Worm (Caenorhabditis elegans) whole organism, L2 larva: ENCODE measurements around the gene smrd-1.
"Not testable (repeated sequence)": the region's sequence is repeated elsewhere in the genome, so short reads cannot be mapped to it uniquely, and the experiment has no call there.

ENCODE experiments used
- C34F6.9 ChIP-seq: fragments of 150-350 bp; optimal IDR thresholded peaks from 2 replicates; lab custom pipeline; 2014; ENCODE audit warnings: missing biosample characterization, missing genetic modification characterization
- F13H6.1 ChIP-seq: sonication (generic microtip); optimal IDR thresholded peaks from 2 replicates; lab custom pipeline; 2016; ENCODE audit warnings: missing genetic modification characterization, missing compliant biosample characterization
- R02D3.7 ChIP-seq: fragments of 150-350 bp; optimal IDR thresholded peaks from 2 replicates; lab custom pipeline; 2014; ENCODE audit warnings: missing biosample characterization, missing genetic modification characterization
- Y55F3AM.14 ChIP-seq: fragments of 200-800 bp; sonication (Bioruptor generic); optimal IDR thresholded peaks from 2 replicates; lab custom pipeline; 2018; ENCODE audit warnings: mild to moderate bottlenecking, missing genetic modification characterization, missing compliant biosample characterization
- ZK546.5 ChIP-seq: sonication (generic microtip); optimal IDR thresholded peaks from 2 replicates; lab custom pipeline; 2017; ENCODE audit warnings: missing biosample characterization, missing genetic modification characterization
- ceh-82 ChIP-seq: fragments of 150-350 bp; optimal IDR thresholded peaks from 2 replicates; lab custom pipeline; 2014; ENCODE audit warnings: missing biosample characterization, missing genetic modification characterization
- crh-2 ChIP-seq: sonication (generic microtip); optimal IDR thresholded peaks from 2 replicates; lab custom pipeline; 2017; ENCODE audit warnings: missing biosample characterization, missing genetic modification characterization
- egl-27 ChIP-seq: sonication (generic microtip); optimal IDR thresholded peaks from 3 replicates; lab custom pipeline; 2017; ENCODE audit warnings: missing biosample characterization, missing genetic modification reagents, missing genetic modification characterization
- elt-1 ChIP-seq: fragments of 150-350 bp; optimal IDR thresholded peaks from 2 replicates; lab custom pipeline; 2014; ENCODE audit warnings: missing biosample characterization, missing genetic modification characterization
- fos-1 ChIP-seq: fragments of 150-350 bp; optimal IDR thresholded peaks from 2 replicates; lab custom pipeline; 2014; ENCODE audit warnings: missing biosample characterization, missing genetic modification characterization
- gmeb-1 ChIP-seq: fragments of 150-350 bp; optimal IDR thresholded peaks from 2 replicates; lab custom pipeline; 2014; ENCODE audit warnings: missing biosample characterization, missing genetic modification characterization
- lin-11 ChIP-seq: fragments of 150-350 bp; sonication (generic microtip); optimal IDR thresholded peaks from 2 replicates; lab custom pipeline; 2014; ENCODE audit warnings: missing biosample characterization, missing genetic modification characterization, inconsistent platforms, mixed read lengths
- lin-13 ChIP-seq: fragments of 150-350 bp; optimal IDR thresholded peaks from 2 replicates; lab custom pipeline; 2014; ENCODE audit warnings: missing biosample characterization, missing genetic modification reagents, missing genetic modification characterization
- lsy-2 ChIP-seq, 2 experiments: fragments of 150-350 bp in 1 of 2; sonication (generic microtip) in 1 of 2; optimal IDR thresholded peaks; 2 replicates each; lab custom pipeline; 2014 to 2017; ENCODE audit warnings: missing biosample characterization in 2 of 2, missing genetic modification characterization in 2 of 2
- mdl-1 ChIP-seq, 2 experiments: fragments of 150-350 bp in 1 of 2; sonication (generic microtip) in 1 of 2; optimal IDR thresholded peaks; 2 replicates each; lab custom pipeline; 2017; ENCODE audit warnings: missing biosample characterization in 2 of 2, missing genetic modification characterization in 2 of 2
- nhr-10 ChIP-seq: sonication (generic microtip); optimal IDR thresholded peaks from 2 replicates; lab custom pipeline; 2017; ENCODE audit warnings: missing biosample characterization, missing genetic modification characterization
- nhr-11 ChIP-seq: fragments of 150-350 bp; optimal IDR thresholded peaks from 2 replicates; lab custom pipeline; 2014; ENCODE audit warnings: missing biosample characterization, missing genetic modification characterization
- nhr-12 ChIP-seq: fragments of 150-350 bp; optimal IDR thresholded peaks from 2 replicates; lab custom pipeline; 2014; ENCODE audit warnings: missing biosample characterization, missing genetic modification characterization
- nhr-129 ChIP-seq: fragments of 150-350 bp; optimal IDR thresholded peaks from 2 replicates; lab custom pipeline; 2014; ENCODE audit warnings: missing biosample characterization, missing genetic modification characterization
- nhr-21 ChIP-seq: fragments of 150-350 bp; optimal IDR thresholded peaks from 2 replicates; lab custom pipeline; 2014; ENCODE audit warnings: missing biosample characterization, missing genetic modification characterization
- nhr-23 ChIP-seq: fragments of 150-350 bp; optimal IDR thresholded peaks from 2 replicates; lab custom pipeline; 2014; ENCODE audit warnings: missing biosample characterization, missing genetic modification reagents, missing genetic modification characterization
- nhr-25 ChIP-seq: fragments of 150-350 bp; sonication (generic microtip); optimal IDR thresholded peaks from 3 replicates; lab custom pipeline; 2014; ENCODE audit warnings: missing biosample characterization, missing genetic modification characterization
- nhr-6 ChIP-seq: fragments of 150-350 bp; optimal IDR thresholded peaks from 2 replicates; lab custom pipeline; 2014; ENCODE audit warnings: missing biosample characterization, missing genetic modification characterization
- nhr-77 ChIP-seq: fragments of 150-350 bp; optimal IDR thresholded peaks from 2 replicates; lab custom pipeline; 2014; ENCODE audit warnings: missing biosample characterization, missing genetic modification characterization
- peb-1 ChIP-seq: fragments of 150-350 bp; optimal IDR thresholded peaks from 2 replicates; lab custom pipeline; 2014; ENCODE audit warnings: missing biosample characterization, missing genetic modification characterization
- skn-1 ChIP-seq: sonication (generic microtip); optimal IDR thresholded peaks from 2 replicates; lab custom pipeline; 2017; ENCODE audit warnings: missing biosample characterization, missing genetic modification characterization
- sma-9 ChIP-seq, 2 experiments: fragments of 150-350 bp in 1 of 2; sonication (generic microtip) in 1 of 2; optimal IDR thresholded peaks; 2 replicates each; lab custom pipeline; 2014 to 2016; ENCODE audit warnings: missing genetic modification characterization in 2 of 2, mild to moderate bottlenecking in 1 of 2, missing biosample characterization in 1 of 2, missing compliant biosample characterization in 1 of 2, missing genetic modification reagents in 1 of 2, moderate library complexity in 1 of 2
- snpc-4 ChIP-seq: fragments of 150-350 bp; optimal IDR thresholded peaks from 2 replicates; lab custom pipeline; 2014; ENCODE audit warnings: missing biosample characterization, missing genetic modification characterization
- unc-55 ChIP-seq: fragments of 150-350 bp; sonication (generic microtip); optimal IDR thresholded peaks from 3 replicates; lab custom pipeline; 2014; ENCODE audit warnings: missing biosample characterization, missing genetic modification reagents, missing genetic modification characterization
- unc-62 ChIP-seq: fragments of 150-350 bp; optimal IDR thresholded peaks from 2 replicates; lab custom pipeline; 2014; ENCODE audit warnings: missing biosample characterization, missing genetic modification reagents, missing genetic modification characterization
- ztf-4 ChIP-seq: fragments of 150-350 bp; optimal IDR thresholded peaks from 2 replicates; lab custom pipeline; 2014; ENCODE audit warnings: missing biosample characterization, missing genetic modification characterization

smrd-1 gene

ce11 chrIII:10451012-10451411 is 15.2 kb upstream of the smrd-1 start, which contains the start of gene H04D03.4:
H04D03.4 (minus strand) TSS chrIII:10451112.
- no peak for TF ChIP-seq F13H6.1

ce11 chrIII:10446730-10447129 is 10.9 kb upstream of the smrd-1 start, which contains the start of gene H04D03.7:
H04D03.7 (minus strand) TSS chrIII:10446830.
- TF ChIP-seq gmeb-1, result no peak
- no peak for TF ChIP-seq unc-55
- no peak for TF ChIP-seq nhr-10 (tag; lab: Kevin White, UChicago)
- no peak for TF ChIP-seq lin-13 (GFP tag; lab: Kevin White, UChicago)
- TF ChIP-seq nhr-23 (tag; lab: Kevin White, UChicago), result no peak
- TF ChIP-seq nhr-77 (tag; lab: Kevin White, UChicago), result no peak
- no peak for TF ChIP-seq lin-11 (tag; lab: Kevin White, UChicago)
- TF ChIP-seq sma-9 (GFP tag; optimal IDR thresholded peaks at IDR 0.05; lab: Kevin White, UChicago), result no peak
- no peak for TF ChIP-seq sma-9 (tag; optimal IDR thresholded peaks at IDR 0.05; lab: Kevin White, UChicago)
- TF ChIP-seq F13H6.1, result no peak
- no peak for TF ChIP-seq elt-1 (tag; lab: Kevin White, UChicago)
- no peak for TF ChIP-seq nhr-129 (tag; lab: Kevin White, UChicago)
- TF ChIP-seq ztf-4 (tag; lab: Kevin White, UChicago), result no peak
- TF ChIP-seq egl-27 (tag; lab: Kevin White, UChicago), result no peak
- TF ChIP-seq nhr-21, result no peak
- TF ChIP-seq nhr-12 (tag; lab: Kevin White, UChicago), result no peak
- TF ChIP-seq ZK546.5 (tag; lab: Kevin White, UChicago), result no peak
- no peak for TF ChIP-seq nhr-11 (tag; lab: Kevin White, UChicago)
- TF ChIP-seq mdl-1 (tag; optimal IDR thresholded peaks at IDR 0.05; lab: Kevin White, UChicago), result no peak
- no peak for TF ChIP-seq Y55F3AM.14 (GFP tag; lab: Kevin White, UChicago)

ce11 chrIII:10442355-10443140 is 6.8 kb upstream of the smrd-1 start, which contains the start of the genes H04D03.2 and ecps-2:
H04D03.2 (minus strand) TSS chrIII:10442405.
ecps-2 (plus strand) TSS chrIII:10443090.
- TF ChIP-seq unc-62 (GFP tag; lab: Kevin White, UChicago) (no peak), egl-27 (tag; lab: Kevin White, UChicago) (no peak), skn-1 (tag; lab: Kevin White, UChicago) (no peak), gmeb-1 (no peak), fos-1 (tag; lab: Kevin White, UChicago) (no peak), ceh-82 (tag; lab: Kevin White, UChicago) (no peak), sma-9 (GFP tag; optimal IDR thresholded peaks at IDR 0.05; lab: Kevin White, UChicago) (no peak), sma-9 (tag; optimal IDR thresholded peaks at IDR 0.05; lab: Kevin White, UChicago) (no peak), nhr-23 (tag; lab: Kevin White, UChicago) (no peak), ztf-4 (tag; lab: Kevin White, UChicago) (no peak)
- TF ChIP-seq, all 48 proteins: peak for 0

ce11 chrIII:10438780-10439179 is 3.0 kb upstream of the smrd-1 start, which contains the start of gene H04D03.6:
H04D03.6 (minus strand) TSS chrIII:10438880.
- not testable (repeated sequence) for TF ChIP-seq gmeb-1; lin-13 (GFP tag; lab: Kevin White, UChicago); R02D3.7 (tag; lab: Kevin White, UChicago)

- TF ChIP-seq unc-62 (GFP tag; lab: Kevin White, UChicago) (no peak), nhr-129 (tag; lab: Kevin White, UChicago) (peak; percentile 52), crh-2 (tag; lab: Kevin White, UChicago) (peak; percentile 70), peb-1 (no peak), lsy-2 (tag; optimal IDR thresholded peaks at IDR 0.05; lab: Kevin White, UChicago) (peak in 1 of 2 experiments; percentile 38), nhr-25 (tag; lab: Kevin White, UChicago) (no peak), C34F6.9 (peak; percentile 28), lin-11 (tag; lab: Kevin White, UChicago) (peak; percentile 62), F13H6.1 (peak; percentile 21), snpc-4 (tag; lab: Kevin White, UChicago) (no peak), nhr-6 (tag; lab: Kevin White, UChicago) (no peak)
- TF ChIP-seq, all 48 proteins: peak for 6
Measured at ce11 chrIII:10432104-10432503, 3.7 kb downstream of the smrd-1 start.
